Worm (Caenorhabditis elegans): ENCODE results near the gene T23G7.3.

The T23G7.3 gene

DNA sequence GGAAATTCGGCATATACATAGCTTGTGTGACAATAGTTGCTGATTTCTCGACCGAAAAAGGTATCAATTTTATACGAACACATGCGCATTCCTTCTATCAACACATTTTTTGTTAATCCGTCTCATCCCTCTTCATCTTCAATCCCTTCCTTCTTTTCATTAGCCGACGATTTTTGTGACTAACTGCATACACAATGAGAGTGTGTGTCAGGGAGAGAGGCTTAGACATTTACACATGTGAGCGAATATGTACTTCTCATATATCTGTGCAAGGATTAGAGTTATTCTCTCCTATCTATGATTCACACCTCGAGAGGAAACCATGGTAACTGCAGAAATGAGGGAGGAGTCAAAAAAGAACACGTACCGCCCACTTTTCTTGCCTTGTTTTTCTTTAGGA, 37.3 kb downstream of the T23G7.3 start:
- TF ChIP-seq ref-1 (GFP tag; conservative IDR thresholded peaks at IDR 0.05) (no peak), tab-1 (GFP tag; IDR thresholded peaks at IDR 0.05) (no peak), klf-2 (GFP tag; conservative IDR thresholded peaks at IDR 0.05) (no peak), ztf-29 (GFP tag; IDR thresholded peaks at IDR 0.05) (no peak), ztf-23 (GFP tag; IDR thresholded peaks at IDR 0.05) (no peak), T22C8.4 (GFP tag; IDR thresholded peaks at IDR 0.05) (no peak), flt-1 (GFP tag; IDR thresholded peaks at IDR 0.05) (no peak), med-1 (GFP tag; optimal IDR thresholded peaks at IDR 0.05; ENCODE audit: insufficient read depth) (no peak), cog-1 (tag; optimal IDR thresholded peaks at IDR 0.05) (no peak)

DNA sequence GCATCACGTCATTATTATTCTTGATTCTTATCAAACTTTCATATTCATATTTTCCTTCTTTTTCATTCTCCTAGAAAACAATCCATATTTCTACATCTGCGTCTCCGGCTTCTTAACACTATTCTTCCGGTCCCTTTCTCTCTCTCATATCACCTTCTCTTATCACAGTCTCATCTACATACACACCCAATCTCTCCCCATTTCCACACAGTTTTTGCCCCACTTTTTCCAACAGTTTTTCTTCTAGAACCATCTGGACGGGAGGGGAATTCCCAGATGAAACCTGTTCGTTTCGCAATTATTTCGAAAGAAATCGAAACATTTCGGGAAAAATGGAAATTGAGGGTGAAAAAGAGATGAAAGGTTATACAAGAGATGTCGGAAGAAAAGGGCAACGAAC, 39.5 kb downstream of the T23G7.3 start:
- no peak for TF ChIP-seq flt-1 (GFP tag; IDR thresholded peaks at IDR 0.05)
- no peak for TF ChIP-seq T22C8.4 (GFP tag; IDR thresholded peaks at IDR 0.05)
- no peak for TF ChIP-seq klf-2 (GFP tag; conservative IDR thresholded peaks at IDR 0.05)
- no peak for TF ChIP-seq ztf-23 (GFP tag; IDR thresholded peaks at IDR 0.05)

DNA sequence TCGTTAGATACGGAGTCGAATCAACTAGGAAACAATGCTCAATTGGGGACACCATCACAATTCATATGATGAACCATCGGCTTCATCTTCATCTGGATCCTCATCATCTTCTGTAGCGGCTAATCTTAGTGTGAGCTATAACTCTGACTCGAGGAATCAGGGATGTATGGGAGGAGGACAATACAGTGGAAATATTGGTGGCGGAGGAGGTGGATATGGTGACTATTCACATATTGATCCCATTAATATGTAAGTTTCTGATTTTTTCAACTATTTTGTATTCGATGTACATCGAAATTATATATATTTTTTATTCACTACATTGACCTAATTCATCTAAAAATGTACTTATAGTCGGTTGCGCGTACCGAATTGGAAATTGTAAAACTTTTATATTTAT, 40.3 kb downstream of the T23G7.3 start:
- TF ChIP-seq ztf-29 (GFP tag; IDR thresholded peaks at IDR 0.05) (no peak), med-1 (GFP tag; optimal IDR thresholded peaks at IDR 0.05; ENCODE audit: insufficient read depth) (no peak), tab-1 (GFP tag; IDR thresholded peaks at IDR 0.05) (no peak), cog-1 (tag; optimal IDR thresholded peaks at IDR 0.05) (no peak), ref-1 (GFP tag; conservative IDR thresholded peaks at IDR 0.05) (no peak), ztf-23 (GFP tag; IDR thresholded peaks at IDR 0.05) (no peak), klf-2 (GFP tag; conservative IDR thresholded peaks at IDR 0.05) (no peak), T22C8.4 (GFP tag; IDR thresholded peaks at IDR 0.05) (no peak), flt-1 (GFP tag; IDR thresholded peaks at IDR 0.05) (no peak)

DNA sequence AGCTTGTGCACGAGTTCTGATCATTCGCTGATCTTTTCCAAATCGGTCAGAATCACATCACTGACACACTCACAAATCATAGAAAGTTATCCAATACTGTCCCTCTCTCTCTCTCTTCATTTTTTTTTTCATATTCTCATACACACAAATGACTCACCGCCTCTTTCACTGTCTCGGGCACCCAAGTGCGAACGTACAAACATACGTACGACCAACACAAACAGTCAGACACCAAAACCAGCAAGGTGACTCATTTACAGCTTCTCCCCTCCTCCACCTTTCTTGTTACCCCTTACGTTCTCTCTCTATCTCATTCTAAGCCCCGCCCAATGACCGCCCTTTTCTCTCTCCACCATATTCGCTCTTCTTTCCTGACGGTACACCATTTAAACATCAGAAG, 40.7 kb downstream of the T23G7.3 start:
- no peak for TF ChIP-seq T22C8.4 (GFP tag; IDR thresholded peaks at IDR 0.05)
- TF ChIP-seq tab-1 (GFP tag; IDR thresholded peaks at IDR 0.05) = no peak
- TF ChIP-seq med-1 (GFP tag; optimal IDR thresholded peaks at IDR 0.05; ENCODE audit: insufficient read depth) = no peak
- TF ChIP-seq klf-2 (GFP tag; conservative IDR thresholded peaks at IDR 0.05) = no peak
- TF ChIP-seq ztf-23 (GFP tag; IDR thresholded peaks at IDR 0.05) = no peak
- no peak for TF ChIP-seq flt-1 (GFP tag; IDR thresholded peaks at IDR 0.05)
- TF ChIP-seq ztf-29 (GFP tag; IDR thresholded peaks at IDR 0.05) = no peak
- TF ChIP-seq cog-1 (tag; optimal IDR thresholded peaks at IDR 0.05) = no peak
- TF ChIP-seq ref-1 (GFP tag; conservative IDR thresholded peaks at IDR 0.05) = no peak

DNA sequence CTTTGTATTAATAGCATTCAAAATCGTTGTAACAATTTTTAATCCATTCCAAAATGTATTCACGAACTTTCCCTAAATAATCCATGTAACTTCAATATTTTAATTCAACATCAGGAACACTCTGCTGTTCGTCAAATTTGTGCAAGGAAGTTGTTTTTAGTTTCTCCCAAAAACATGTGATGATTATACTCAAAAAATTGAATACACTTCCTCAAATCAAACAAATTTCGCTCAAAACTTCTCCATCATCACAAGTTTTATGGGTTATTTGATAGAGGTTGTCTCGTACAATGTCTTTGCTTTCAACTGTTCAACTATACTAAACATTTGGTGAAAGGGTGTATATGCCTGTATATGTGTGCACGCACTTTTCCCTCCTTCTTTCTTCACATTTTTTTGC, 42.6 kb downstream of the T23G7.3 start:
- TF ChIP-seq ref-1 (GFP tag; conservative IDR thresholded peaks at IDR 0.05) (no peak), flt-1 (GFP tag; IDR thresholded peaks at IDR 0.05) (no peak), ztf-23 (GFP tag; IDR thresholded peaks at IDR 0.05) (no peak), tab-1 (GFP tag; IDR thresholded peaks at IDR 0.05) (no peak), klf-2 (GFP tag; conservative IDR thresholded peaks at IDR 0.05) (no peak), med-1 (GFP tag; optimal IDR thresholded peaks at IDR 0.05; ENCODE audit: insufficient read depth) (no peak), cog-1 (tag; optimal IDR thresholded peaks at IDR 0.05) (no peak), ztf-29 (GFP tag; IDR thresholded peaks at IDR 0.05) (no peak), T22C8.4 (GFP tag; IDR thresholded peaks at IDR 0.05) (no peak)

DNA sequence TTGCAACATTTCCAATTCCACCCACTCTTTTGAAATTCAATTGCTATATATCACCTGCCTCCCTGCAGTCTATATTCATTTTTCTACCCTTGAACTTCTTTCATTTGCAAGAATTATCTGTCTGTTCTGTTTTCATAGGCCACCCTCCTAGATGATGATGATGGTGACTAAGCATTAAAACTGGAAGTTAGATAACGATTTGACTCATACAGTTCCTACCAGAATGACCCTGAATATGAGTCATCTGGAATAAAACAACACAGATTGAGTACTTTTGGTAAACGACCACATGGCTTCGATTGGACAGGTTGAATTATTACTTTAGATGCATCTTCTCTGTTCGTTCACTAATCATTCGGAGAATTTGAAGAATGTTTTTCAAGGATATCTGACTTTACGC, 43.3 kb downstream of the T23G7.3 start:
- no peak for TF ChIP-seq klf-2 (GFP tag; conservative IDR thresholded peaks at IDR 0.05)
- no peak for TF ChIP-seq ref-1 (GFP tag; conservative IDR thresholded peaks at IDR 0.05)
- TF ChIP-seq ztf-23 (GFP tag; IDR thresholded peaks at IDR 0.05) = no peak
- TF ChIP-seq cog-1 (tag; optimal IDR thresholded peaks at IDR 0.05) = no peak
- no peak for TF ChIP-seq flt-1 (GFP tag; IDR thresholded peaks at IDR 0.05)
- TF ChIP-seq tab-1 (GFP tag; IDR thresholded peaks at IDR 0.05) = no peak
- TF ChIP-seq ztf-29 (GFP tag; IDR thresholded peaks at IDR 0.05) = no peak
- TF ChIP-seq med-1 (GFP tag; optimal IDR thresholded peaks at IDR 0.05; ENCODE audit: insufficient read depth) = no peak

DNA sequence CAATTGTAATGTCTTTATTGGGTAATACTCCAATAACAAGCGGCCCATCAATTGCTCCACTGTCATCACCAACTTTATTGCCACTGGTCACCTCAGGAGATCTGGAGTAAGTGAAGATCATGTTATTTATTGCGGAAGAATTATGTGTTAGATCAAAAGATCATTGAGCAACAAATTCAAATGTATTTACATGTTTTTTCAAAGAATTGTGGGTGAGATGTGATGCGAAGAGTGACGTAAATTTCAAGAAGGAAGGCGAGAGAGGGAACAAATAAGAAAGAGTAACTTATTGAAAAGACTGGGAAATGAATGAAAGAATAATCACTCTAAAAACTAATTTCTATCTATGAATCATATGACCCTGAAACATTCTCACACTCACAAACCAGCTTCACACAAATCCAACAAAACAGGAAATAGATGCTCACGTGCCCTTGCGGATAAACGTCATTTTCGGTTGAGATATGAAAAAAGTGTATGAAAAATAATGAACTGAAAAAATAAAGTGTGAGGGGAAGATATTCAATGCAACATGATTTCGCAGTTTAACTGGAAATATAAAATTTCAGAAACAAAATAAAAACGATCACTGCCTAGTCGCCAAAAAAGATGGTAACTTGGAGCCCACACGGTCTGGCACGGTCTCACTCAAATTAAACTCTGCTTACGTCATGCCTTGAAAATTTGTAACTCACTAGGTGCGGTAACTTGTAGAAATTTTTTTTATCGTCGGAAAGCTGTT, 46.6 kb downstream of the T23G7.3 start:
- no peak for TF ChIP-seq ztf-23 (GFP tag; IDR thresholded peaks at IDR 0.05)
- TF ChIP-seq ztf-29 (GFP tag; IDR thresholded peaks at IDR 0.05) = no peak
- TF ChIP-seq flt-1 (GFP tag; IDR thresholded peaks at IDR 0.05) = no peak
- TF ChIP-seq cog-1 (tag; optimal IDR thresholded peaks at IDR 0.05) = no peak
- no peak for TF ChIP-seq med-1 (GFP tag; optimal IDR thresholded peaks at IDR 0.05; ENCODE audit: insufficient read depth)
- no peak for TF ChIP-seq ref-1 (GFP tag; conservative IDR thresholded peaks at IDR 0.05)
- no peak for TF ChIP-seq tab-1 (GFP tag; IDR thresholded peaks at IDR 0.05)
- no peak for TF ChIP-seq T22C8.4 (GFP tag; IDR thresholded peaks at IDR 0.05)
- TF ChIP-seq klf-2 (GFP tag; conservative IDR thresholded peaks at IDR 0.05) = no peak

DNA sequence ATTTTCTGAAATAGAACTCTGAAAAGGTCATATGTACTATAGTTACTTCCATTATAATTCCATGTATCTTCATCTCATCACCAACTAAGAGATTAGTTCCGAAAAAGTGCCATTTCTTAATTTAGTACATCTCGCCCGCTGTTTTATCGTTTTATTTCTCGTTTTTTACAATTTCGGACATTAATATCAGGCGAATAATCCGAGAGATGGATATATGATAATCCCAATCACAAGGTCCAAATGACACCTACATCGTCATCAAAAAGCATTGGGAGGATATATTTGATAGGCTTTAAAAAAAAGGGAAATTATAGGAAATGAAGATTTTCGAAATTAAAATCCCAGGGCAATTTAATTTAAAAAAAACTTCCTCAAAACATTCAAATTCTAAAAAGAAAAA, 47.3 kb downstream of the T23G7.3 start:
- TF ChIP-seq tab-1 (GFP tag; IDR thresholded peaks at IDR 0.05) = no peak
- TF ChIP-seq cog-1 (tag; optimal IDR thresholded peaks at IDR 0.05) = no peak
- TF ChIP-seq flt-1 (GFP tag; IDR thresholded peaks at IDR 0.05) = no peak
- TF ChIP-seq ztf-23 (GFP tag; IDR thresholded peaks at IDR 0.05) = no peak
- TF ChIP-seq ztf-29 (GFP tag; IDR thresholded peaks at IDR 0.05) = no peak
- no peak for TF ChIP-seq med-1 (GFP tag; optimal IDR thresholded peaks at IDR 0.05; ENCODE audit: insufficient read depth)
- no peak for TF ChIP-seq ref-1 (GFP tag; conservative IDR thresholded peaks at IDR 0.05)
- TF ChIP-seq klf-2 (GFP tag; conservative IDR thresholded peaks at IDR 0.05) = no peak
- TF ChIP-seq T22C8.4 (GFP tag; IDR thresholded peaks at IDR 0.05) = no peak

DNA sequence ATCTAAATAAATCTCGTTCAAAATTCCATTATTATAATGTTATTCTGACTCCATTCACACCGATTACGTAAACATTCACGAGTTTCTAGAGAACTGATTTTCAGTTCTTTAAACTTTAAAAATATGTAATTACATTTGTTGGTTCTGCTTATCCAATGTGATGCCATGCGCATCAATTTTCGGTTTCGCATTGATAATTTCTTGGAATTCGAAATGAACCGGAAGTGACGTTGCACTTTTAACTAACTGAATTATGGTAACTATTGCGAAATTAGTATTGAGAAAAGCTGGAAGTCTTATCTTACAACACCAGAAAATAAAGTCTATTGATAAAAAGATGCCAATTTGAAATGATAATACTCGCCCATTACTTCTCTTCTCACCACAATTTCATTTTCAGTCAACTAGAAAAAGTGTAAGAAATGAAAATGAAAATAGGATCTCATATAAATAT, 49.8 kb downstream of the T23G7.3 start:
- TF ChIP-seq ztf-29 (GFP tag; IDR thresholded peaks at IDR 0.05) (no peak), tab-1 (GFP tag; IDR thresholded peaks at IDR 0.05) (no peak), ztf-23 (GFP tag; IDR thresholded peaks at IDR 0.05) (no peak), med-1 (GFP tag; optimal IDR thresholded peaks at IDR 0.05; ENCODE audit: insufficient read depth) (no peak), cog-1 (tag; optimal IDR thresholded peaks at IDR 0.05) (no peak), ref-1 (GFP tag; conservative IDR thresholded peaks at IDR 0.05) (no peak), klf-2 (GFP tag; conservative IDR thresholded peaks at IDR 0.05) (no peak), flt-1 (GFP tag; IDR thresholded peaks at IDR 0.05) (no peak), T22C8.4 (GFP tag; IDR thresholded peaks at IDR 0.05) (no peak)
